Fruit fly (Drosophila melanogaster) whole organism, embryonic: Measurements from ENCODE around the gene Cep290.

Experiments
- Ada2b ChIP-seq: fragments of 200-800 bp; sonication (Bioruptor generic); IDR thresholded peaks from 2 replicates; pipeline ENCODE4 v1.3.6; 2022; ENCODE audit warnings: missing biosample characterization, missing genetic modification characterization
- Aef1 ChIP-seq: fragments of 200-800 bp; sonication (Bioruptor generic); IDR thresholded peaks from 3 replicates; pipeline ENCODE4 v1.3.6; 2022; ENCODE audit warnings: missing biosample characterization, missing genetic modification characterization
- Bdp1 ChIP-seq: fragments of 200-800 bp; sonication (Bioruptor generic); optimal IDR thresholded peaks from 3 replicates; lab custom pipeline; 2016; ENCODE audit warnings: missing biosample characterization, missing genetic modification characterization
- CG10321 ChIP-seq: fragments of 200-800 bp; sonication (Bioruptor generic); IDR thresholded peaks from 2 replicates; pipeline ENCODE4 v1.3.6; 2022; ENCODE audit warnings: missing biosample characterization, missing genetic modification characterization
- CG10959 ChIP-seq: fragments of 200-800 bp; sonication (Bioruptor generic); IDR thresholded peaks from 2 replicates; pipeline ENCODE4 v1.3.6; 2022; ENCODE audit warnings: missing biosample characterization, missing genetic modification characterization
- CG11247 ChIP-seq: fragments of 200-800 bp; sonication (Bioruptor generic); IDR thresholded peaks from 2 replicates; pipeline ENCODE4 v1.3.6; 2022; ENCODE audit warnings: missing biosample characterization, missing genetic modification characterization
- CG11695 ChIP-seq: fragments of 200-800 bp; sonication (Bioruptor generic); IDR thresholded peaks from 3 replicates; pipeline ENCODE4 v1.3.6; 2022; ENCODE audit warnings: missing biosample characterization, missing genetic modification characterization
- CG11696 ChIP-seq: fragments of 200-800 bp; sonication (Bioruptor generic); IDR thresholded peaks from 2 replicates; pipeline ENCODE4 v1.3.6; 2022; ENCODE audit warnings: missing biosample characterization, missing genetic modification characterization
- CG12659 ChIP-seq: fragments of 200-800 bp; sonication (Bioruptor generic); optimal IDR thresholded peaks from 3 replicates; lab custom pipeline; 2017; ENCODE audit warnings: mild to moderate bottlenecking, missing biosample characterization, missing genetic modification reagents, missing genetic modification characterization
- CG12769 ChIP-seq: fragments of 200-800 bp; sonication (Bioruptor generic); optimal IDR thresholded peaks from 2 replicates; lab custom pipeline; 2019; ENCODE audit warnings: missing biosample characterization, mild to moderate bottlenecking, missing genetic modification characterization, moderate library complexity
- CG16815 ChIP-seq: fragments of 200-800 bp; sonication (Bioruptor generic); optimal IDR thresholded peaks from 3 replicates; lab custom pipeline; 2017; ENCODE audit warnings: missing biosample characterization, mild to moderate bottlenecking, missing genetic modification characterization
- CG17612 ChIP-seq: fragments of 200-800 bp; sonication (Bioruptor generic); IDR thresholded peaks from 2 replicates; pipeline ENCODE4 v1.3.6; 2022; ENCODE audit warnings: missing biosample characterization, missing genetic modification characterization
- CG18764 ChIP-seq: fragments of 200-800 bp; sonication (Bioruptor generic); optimal IDR thresholded peaks from 3 replicates; lab custom pipeline; 2016; ENCODE audit warnings: missing biosample characterization, missing genetic modification characterization
- CG2712 ChIP-seq: fragments of 200-800 bp; optimal IDR thresholded peaks from 3 replicates; lab custom pipeline; 2019; ENCODE audit warnings: missing biosample characterization, mild to moderate bottlenecking, missing genetic modification characterization, moderate library complexity
- CG30020 ChIP-seq: fragments of 200-800 bp; optimal IDR thresholded peaks from 2 replicates; lab custom pipeline; 2019; ENCODE audit warnings: missing biosample characterization, mild to moderate bottlenecking, missing genetic modification characterization, moderate library complexity
- CG33213 ChIP-seq: fragments of 200-800 bp; sonication (Bioruptor generic); optimal IDR thresholded peaks from 3 replicates; lab custom pipeline; 2016; ENCODE audit warnings: missing biosample characterization, missing genetic modification characterization
- CG4328 ChIP-seq: fragments of 200-800 bp; sonication (Bioruptor generic); optimal IDR thresholded peaks from 3 replicates; lab custom pipeline; 2017; ENCODE audit warnings: missing biosample characterization, missing genetic modification reagents, missing genetic modification characterization
- Chrac-16 ChIP-seq: fragments of 200-800 bp; sonication (Bioruptor generic); optimal IDR thresholded peaks from 3 replicates; lab custom pipeline; 2016; ENCODE audit warnings: missing biosample characterization, missing genetic modification characterization
- Dfd ChIP-seq, 2 experiments: fragments of >200 bp; optimal IDR thresholded peaks; 2 replicates each; lab custom pipeline; 2017; ENCODE audit warnings: missing biosample characterization in 2 of 2, missing genetic modification characterization in 2 of 2
- Drgx ChIP-seq: fragments of 200-800 bp; sonication (Bioruptor generic); IDR thresholded peaks from 2 replicates; pipeline ENCODE4 v1.3.6; 2022; ENCODE audit warnings: missing biosample characterization, missing genetic modification characterization
- H15 ChIP-seq: fragments of 200-800 bp; sonication (Bioruptor generic); IDR thresholded peaks from 3 replicates; pipeline ENCODE4 v1.3.6; 2022; ENCODE audit warnings: missing biosample characterization, missing genetic modification characterization
- Hmr ChIP-seq: fragments of 200-800 bp; sonication (Bioruptor generic); optimal IDR thresholded peaks from 3 replicates; lab custom pipeline; 2017; ENCODE audit warnings: mild to moderate bottlenecking, missing biosample characterization, missing genetic modification reagents, missing genetic modification characterization
- Hr3 ChIP-seq: fragments of 200-800 bp; sonication (Bioruptor generic); optimal IDR thresholded peaks from 3 replicates; lab custom pipeline; 2016; ENCODE audit warnings: missing biosample characterization, missing genetic modification characterization
- Hr78 ChIP-seq, 2 experiments: fragments of 200-800 bp in 1 of 2; fragments of >200 bp in 1 of 2; sonication (Bioruptor generic) in 1 of 2; optimal IDR thresholded peaks; 2 replicates each; lab custom pipeline; 2017 to 2019; ENCODE audit warnings: missing biosample characterization in 2 of 2, missing genetic modification characterization in 2 of 2, mild to moderate bottlenecking in 1 of 2, moderate library complexity in 1 of 2
- Neu2 ChIP-seq: fragments of 200-800 bp; sonication (Bioruptor generic); optimal IDR thresholded peaks from 3 replicates; lab custom pipeline; 2016; ENCODE audit warnings: missing biosample characterization, missing genetic modification characterization, borderline replicate concordance
- PHDP ChIP-seq: fragments of 200-800 bp; sonication (Bioruptor generic); optimal IDR thresholded peaks from 3 replicates; lab custom pipeline; 2018; ENCODE audit warnings: missing biosample characterization, mild to moderate bottlenecking, missing genetic modification characterization, moderate library complexity
- Pdp1 ChIP-seq, 2 experiments: fragments of 200-800 bp; sonication (Bioruptor generic); optimal IDR thresholded peaks; 3 replicates each; lab custom pipeline; 2016; ENCODE audit warnings: missing biosample characterization in 2 of 2, missing genetic modification characterization in 2 of 2, mild to moderate bottlenecking in 1 of 2, moderate library complexity in 1 of 2
- Six4 ChIP-seq: fragments of 200-800 bp; sonication (Bioruptor generic); optimal IDR thresholded peaks from 2 replicates; lab custom pipeline; 2016; ENCODE audit warnings: missing biosample characterization, missing genetic modification characterization
- Sox102F ChIP-seq: fragments of 200-800 bp; sonication (Bioruptor generic); optimal IDR thresholded peaks from 2 replicates; lab custom pipeline; 2018; ENCODE audit warnings: missing biosample characterization, mild to moderate bottlenecking, missing genetic modification characterization, moderate library complexity
- Sry-δ ChIP-seq: fragments of 200-800 bp; sonication (Bioruptor generic); optimal IDR thresholded peaks from 2 replicates; lab custom pipeline; 2016; ENCODE audit warnings: missing biosample characterization, missing genetic modification characterization
- aop ChIP-seq: fragments of 200-800 bp; sonication (Bioruptor generic); IDR thresholded peaks from 2 replicates; pipeline ENCODE4 v1.3.6; 2022; ENCODE audit warnings: missing biosample characterization, missing genetic modification characterization
- az2 ChIP-seq: fragments of 200-800 bp; sonication (Bioruptor generic); optimal IDR thresholded peaks from 3 replicates; lab custom pipeline; 2016; ENCODE audit warnings: missing biosample characterization, missing genetic modification characterization
- br ChIP-seq: fragments of >200 bp; optimal IDR thresholded peaks from 2 replicates; lab custom pipeline; 2017
- bsh ChIP-seq, 2 experiments: fragments of 200-800 bp; sonication (Bioruptor generic); optimal IDR thresholded peaks; 2 replicates each; lab custom pipeline; 2017 to 2018; ENCODE audit warnings: mild to moderate bottlenecking in 2 of 2, missing biosample characterization in 2 of 2, missing genetic modification characterization in 2 of 2, moderate library complexity in 1 of 2
- fru ChIP-seq: fragments of >200 bp; optimal IDR thresholded peaks from 2 replicates; lab custom pipeline; 2017
- nmo ChIP-seq: fragments of 200-800 bp; sonication (Bioruptor generic); optimal IDR thresholded peaks from 2 replicates; lab custom pipeline; 2018; ENCODE audit warnings: missing biosample characterization, mild to moderate bottlenecking, missing genetic modification characterization, moderate library complexity
- org-1 ChIP-seq: fragments of 200-800 bp; sonication (Bioruptor generic); optimal IDR thresholded peaks from 2 replicates; lab custom pipeline; 2017; ENCODE audit warnings: missing biosample characterization, missing genetic modification characterization
- pnt ChIP-seq: fragments of 200-800 bp; sonication (Bioruptor generic); optimal IDR thresholded peaks from 3 replicates; lab custom pipeline; 2016; ENCODE audit warnings: missing biosample characterization, missing genetic modification characterization
- prd ChIP-seq, 3 experiments: fragments of >200 bp in 2 of 3; fragments of 200-800 bp in 1 of 3; sonication (Bioruptor generic) in 1 of 3; optimal IDR thresholded peaks in 2 of 3; IDR thresholded peaks in 1 of 3; 2 replicates in 2 of 3; 3 replicates in 1 of 3; pipeline versions ENCODE4 v1.3.6 to Lab custom; 2017 to 2022; ENCODE audit warnings: missing biosample characterization in 1 of 3, missing genetic modification characterization in 1 of 3
- sc ChIP-seq, 3 experiments: fragments of >200 bp in 2 of 3; fragments of 200-800 bp in 1 of 3; sonication (Bioruptor generic) in 1 of 3; optimal IDR thresholded peaks; 2 replicates in 2 of 3; 3 replicates in 1 of 3; lab custom pipeline; 2017; ENCODE audit warnings: mild to moderate bottlenecking in 1 of 3, missing biosample characterization in 1 of 3, missing genetic modification characterization in 1 of 3, missing genetic modification reagents in 1 of 3
- slp2 ChIP-seq: fragments of 200-800 bp; sonication (Bioruptor generic); optimal IDR thresholded peaks from 2 replicates; lab custom pipeline; 2016; ENCODE audit warnings: missing biosample characterization, missing genetic modification characterization
- tap ChIP-seq: fragments of 200-800 bp; optimal IDR thresholded peaks from 3 replicates; lab custom pipeline; 2019; ENCODE audit warnings: missing biosample characterization, mild to moderate bottlenecking, missing genetic modification characterization, moderate library complexity
- tup ChIP-seq: fragments of 200-800 bp; sonication (Bioruptor generic); optimal IDR thresholded peaks from 2 replicates; lab custom pipeline; 2016; ENCODE audit warnings: missing biosample characterization, mild to moderate bottlenecking, missing genetic modification characterization, moderate library complexity
- vvl ChIP-seq: fragments of 200-800 bp; sonication (Bioruptor generic); IDR thresholded peaks from 2 replicates; pipeline ENCODE4 v1.3.6; 2022; ENCODE audit warnings: missing biosample characterization, missing genetic modification characterization
- wek ChIP-seq: fragments of 200-800 bp; sonication (Bioruptor generic); optimal IDR thresholded peaks from 3 replicates; lab custom pipeline; 2018; ENCODE audit warnings: missing biosample characterization, mild to moderate bottlenecking, missing genetic modification characterization, moderate library complexity
- z ChIP-seq: fragments of 200-800 bp; sonication (Bioruptor generic); IDR thresholded peaks from 3 replicates; pipeline ENCODE4 v1.3.6; 2022; ENCODE audit warnings: missing biosample characterization, missing genetic modification characterization
- zen ChIP-seq: fragments of 200-800 bp; sonication (Bioruptor generic); optimal IDR thresholded peaks from 3 replicates; lab custom pipeline; 2018; ENCODE audit warnings: missing biosample characterization, mild to moderate bottlenecking, missing genetic modification characterization, moderate library complexity
- zen2 ChIP-seq: fragments of 200-800 bp; sonication (Bioruptor generic); IDR thresholded peaks from 3 replicates; pipeline ENCODE4 v1.3.6; 2022; ENCODE audit warnings: missing biosample characterization, missing genetic modification characterization; ENCODE audit not compliant: partially characterized antibody
- zfh2 ChIP-seq: fragments of 200-800 bp; sonication (Bioruptor generic); optimal IDR thresholded peaks from 2 replicates; lab custom pipeline; 2016; ENCODE audit warnings: missing biosample characterization, missing genetic modification characterization

Gene Cep290

dm6 chr3L:805642-806218 is 38.0 kb upstream of the Cep290 start (continued):
- TF ChIP-seq Neu2 = peak; percentile 8
- TF ChIP-seq Ada2b = no peak
- TF ChIP-seq sc (optimal IDR thresholded peaks at IDR 0.05; lab: Kevin White, UChicago) = no peak
- TF ChIP-seq sc (GFP tag; optimal IDR thresholded peaks at IDR 0.05; lab: Kevin White, UChicago) = no peak
- TF ChIP-seq slp2 (GFP tag; lab: Kevin White, UChicago) = peak; percentile 29
- peak; percentile 87 for TF ChIP-seq vvl (GFP tag; lab: Robert Waterston, UW)
- TF ChIP-seq nmo (GFP tag; lab: Kevin White, UChicago) = peak; percentile 49
- TF ChIP-seq CG30020 (tag; lab: Kevin White, UChicago) = no peak
- peak; percentile 51; the same call in 1 of the 3 replicates for TF ChIP-seq H15
- no peak for TF ChIP-seq CG17612 (GFP tag; lab: Robert Waterston, UW)
- TF ChIP-seq tup = no peak
- peak; percentile 35 for TF ChIP-seq CG12659
- TF ChIP-seq Chrac-16 (GFP tag; lab: Kevin White, UChicago) = peak; percentile 57
- TF ChIP-seq CG11247 (GFP tag; lab: Robert Waterston, UW) = 0 out of 2 replicates have a peak, but pooled peaks have one; percentile 26
- no peak for TF ChIP-seq zfh2
- no peak for TF ChIP-seq Bdp1 (GFP tag; lab: Kevin White, UChicago)
- TF ChIP-seq CG12769 (tag; lab: Kevin White, UChicago) = no peak
- TF ChIP-seq CG33213 = peak; percentile 9
- no peak for TF ChIP-seq fru
- TF ChIP-seq Hr78 (GFP tag; optimal IDR thresholded peaks at IDR 0.05; lab: Kevin White, UChicago) = peak in 1 of 2 experiments; percentile 46
- no peak for TF ChIP-seq CG10321 (GFP tag; lab: Robert Waterston, UW)
- peak; percentile 65 for TF ChIP-seq zen (tag; lab: Kevin White, UChicago)
- peak; percentile 38 for TF ChIP-seq tap (tag; lab: Kevin White, UChicago)
- TF ChIP-seq bsh (GFP tag; optimal IDR thresholded peaks at IDR 0.05; lab: Kevin White, UChicago) = peak; percentile 61 to 69
- TF ChIP-seq CG10959 = peak; percentile 19; the same call in 1 of the 2 replicates
- no peak for TF ChIP-seq zen2
- TF ChIP-seq CG2712 (tag; lab: Kevin White, UChicago) = peak; percentile 72
- no peak for TF ChIP-seq Aef1
- TF ChIP-seq Hr3 (GFP tag; lab: Kevin White, UChicago) = peak; percentile 37
- TF ChIP-seq Dfd (GFP tag; optimal IDR thresholded peaks at IDR 0.05; lab: Kevin White, UChicago) = no peak
- no peak for TF ChIP-seq prd (optimal IDR thresholded peaks at IDR 0.05; lab: Kevin White, UChicago)
- TF ChIP-seq prd (GFP tag; IDR thresholded peaks at IDR 0.05; lab: Robert Waterston, UW) = peak; percentile 79
- peak; percentile 39; the same call in 1 of the 3 replicates for TF ChIP-seq z
- 0 out of 2 replicates have a peak, but pooled peaks have one; percentile 14 for TF ChIP-seq CG11696
- no peak for TF ChIP-seq CG4328 (GFP tag; lab: Kevin White, UChicago)
- TF ChIP-seq CG11695 = 0 out of 3 replicates have a peak, but pooled peaks have one; percentile 43
- TF ChIP-seq Drgx (GFP tag; lab: Robert Waterston, UW) = peak; percentile 96
- no peak for TF ChIP-seq aop (GFP tag; lab: Robert Waterston, UW)
- peak; percentile 28 for TF ChIP-seq pnt
- TF ChIP-seq org-1 (GFP tag; lab: Kevin White, UChicago) = peak; percentile 57
- no peak for TF ChIP-seq br (lab: Kevin White, UChicago)
- peak; percentile 17 for TF ChIP-seq Hmr (GFP tag; lab: Kevin White, UChicago)
- peak; percentile 36 for TF ChIP-seq CG18764 (GFP tag; lab: Kevin White, UChicago)
- peak; percentile 50 to 53 for TF ChIP-seq Pdp1 (GFP tag; optimal IDR thresholded peaks at IDR 0.05; lab: Kevin White, UChicago)
- TF ChIP-seq Sry-δ (GFP tag; lab: Kevin White, UChicago) = peak; percentile 5
- peak; percentile 59 for TF ChIP-seq az2
- peak; percentile 27 for TF ChIP-seq CG16815
- peak; percentile 43 for TF ChIP-seq Six4 (GFP tag; lab: Kevin White, UChicago)
- peak; percentile 54 for TF ChIP-seq Sox102F
- TF ChIP-seq wek (GFP tag; lab: Kevin White, UChicago) = no peak
- TF ChIP-seq PHDP (tag; lab: Kevin White, UChicago) = peak; percentile 39
